Fruit fly (Drosophila melanogaster): ENCODE data around the gene CG2604.
A peak's percentile ranks its signal among the peaks of the same experiment; 100 is the strongest.

The CG2604 gene

DNA sequence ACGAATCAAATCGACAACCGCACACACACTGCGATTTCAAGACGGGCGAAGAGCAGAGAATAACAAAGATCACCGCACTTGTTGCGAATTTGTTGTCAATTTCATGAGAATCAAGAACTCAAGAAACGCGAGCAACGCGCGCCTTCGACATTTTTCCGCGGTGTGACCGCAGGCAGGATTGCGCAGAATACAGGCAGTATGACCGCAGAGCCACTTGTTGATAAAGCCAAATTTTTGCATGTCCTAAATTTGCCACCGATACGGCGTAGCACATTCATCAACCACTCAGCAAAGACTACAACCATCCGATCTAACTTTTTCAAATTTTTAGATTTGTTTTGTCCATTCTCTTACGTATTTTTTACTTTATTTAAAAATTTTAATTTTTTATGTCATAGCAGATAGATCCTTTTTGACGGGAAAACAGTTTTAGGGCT, 5.9 kb downstream of the CG2604 start, which contains the start of gene cno (continued):
- TF ChIP-seq Rfx (GFP tag; IDR thresholded peaks at IDR 0.05), result peak; percentile 27; the same call in 1 of the 2 replicates
- TF ChIP-seq B-H1 (GFP tag; IDR thresholded peaks at IDR 0.05), result no peak
- TF ChIP-seq HHEX (GFP tag; optimal IDR thresholded peaks at IDR 0.05), result peak; percentile 1
- TF ChIP-seq CG4820 (GFP tag; optimal IDR thresholded peaks at IDR 0.05), result no peak
- no peak for TF ChIP-seq CG1602 (GFP tag; optimal IDR thresholded peaks at IDR 0.05)
- TF ChIP-seq CG7372 (GFP tag; IDR thresholded peaks at IDR 0.05), result no peak
- TF ChIP-seq dm (GFP tag; optimal IDR thresholded peaks at IDR 0.05), result peak; percentile 6
- peak; percentile 36; the same call in 1 of the 2 replicates for TF ChIP-seq MBD-R2 (GFP tag; IDR thresholded peaks at IDR 0.05)
- peak; percentile 48 for TF ChIP-seq CG13296 (GFP tag; optimal IDR thresholded peaks at IDR 0.05)
- no peak for TF ChIP-seq Antp (GFP tag; optimal IDR thresholded peaks at IDR 0.05)
- peak; percentile 88 for TF ChIP-seq Hmr (GFP tag; optimal IDR thresholded peaks at IDR 0.05)
- TF ChIP-seq CkIIα-i1 (GFP tag; IDR thresholded peaks at IDR 0.05), result no peak
- TF ChIP-seq disco-r (GFP tag; optimal IDR thresholded peaks at IDR 0.05), result no peak
- no peak for TF ChIP-seq sr (GFP tag; IDR thresholded peaks at IDR 0.05)
- TF ChIP-seq ssp (GFP tag; IDR thresholded peaks at IDR 0.05), result no peak
- TF ChIP-seq CG6654 (GFP tag; optimal IDR thresholded peaks at IDR 0.05), result no peak
- no peak for TF ChIP-seq Dip2 (GFP tag; IDR thresholded peaks at IDR 0.05)
- TF ChIP-seq schlank (tag; optimal IDR thresholded peaks at IDR 0.05), result no peak
- peak; percentile 21 for TF ChIP-seq Max (GFP tag; optimal IDR thresholded peaks at IDR 0.05)
- peak; percentile 67 for TF ChIP-seq nom (GFP tag; optimal IDR thresholded peaks at IDR 0.05)
- no peak for TF ChIP-seq ara (GFP tag; IDR thresholded peaks at IDR 0.05)
- TF ChIP-seq exex (tag; optimal IDR thresholded peaks at IDR 0.05), result no peak
- TF ChIP-seq D19A (tag; optimal IDR thresholded peaks at IDR 0.05), result no peak
- no peak for TF ChIP-seq tna (GFP tag; IDR thresholded peaks at IDR 0.05; ENCODE audit: partially characterized antibody)
- no peak for TF ChIP-seq CG2889 (GFP tag; IDR thresholded peaks at IDR 0.05)
- TF ChIP-seq CG32772 (GFP tag; IDR thresholded peaks at IDR 0.05), result no peak
- TF ChIP-seq CG9876 (GFP tag; optimal IDR thresholded peaks at IDR 0.05), result no peak
- no peak for TF ChIP-seq CG7963 (GFP tag; IDR thresholded peaks at IDR 0.05; ENCODE audit: partially characterized antibody)
- peak; percentile 9 for TF ChIP-seq CG11398 (GFP tag; optimal IDR thresholded peaks at IDR 0.05)
- TF ChIP-seq CG10431 (GFP tag; optimal IDR thresholded peaks at IDR 0.05), result no peak
- no peak for TF ChIP-seq unpg (GFP tag; optimal IDR thresholded peaks at IDR 0.05)
- no peak for TF ChIP-seq Doc3 (GFP tag; IDR thresholded peaks at IDR 0.05; ENCODE audit: partially characterized antibody)
- no peak for TF ChIP-seq ind (GFP tag; optimal IDR thresholded peaks at IDR 0.05)
- TF ChIP-seq CG12155 (GFP tag; optimal IDR thresholded peaks at IDR 0.05), result no peak
- TF ChIP-seq fd96Cb (tag; optimal IDR thresholded peaks at IDR 0.05), result no peak
- TF ChIP-seq CG6254 (GFP tag; optimal IDR thresholded peaks at IDR 0.05), result no peak
- TF ChIP-seq CG18764 (GFP tag; optimal IDR thresholded peaks at IDR 0.05), result no peak
- TF ChIP-seq Awh (GFP tag; IDR thresholded peaks at IDR 0.05), result no peak
- 0 out of 2 replicates have a peak, but pooled peaks have one; percentile 29 for TF ChIP-seq CG32532 (GFP tag; IDR thresholded peaks at IDR 0.05)
- no peak for TF ChIP-seq Hand (GFP tag; optimal IDR thresholded peaks at IDR 0.05)
- TF ChIP-seq Oaz (GFP tag; IDR thresholded peaks at IDR 0.05), result no peak
- 0 out of 3 replicates have a peak, but pooled peaks have one; percentile 27 for TF ChIP-seq so (GFP tag; IDR thresholded peaks at IDR 0.05)
- TF ChIP-seq fu2 (GFP tag; optimal IDR thresholded peaks at IDR 0.05), result no peak
- no peak for TF ChIP-seq CG7745 (tag; optimal IDR thresholded peaks at IDR 0.05)
- TF ChIP-seq zen2 (GFP tag; IDR thresholded peaks at IDR 0.05; ENCODE audit: partially characterized antibody), result no peak
- TF ChIP-seq az2 (GFP tag; optimal IDR thresholded peaks at IDR 0.05), result no peak
- TF ChIP-seq ftz-f1 (GFP tag; optimal IDR thresholded peaks at IDR 0.05), result no peak
- TF ChIP-seq CG17612 (GFP tag; IDR thresholded peaks at IDR 0.05), result no peak
- TF ChIP-seq h (optimal IDR thresholded peaks at IDR 0.05), result no peak
- no peak for TF ChIP-seq inv (GFP tag; IDR thresholded peaks at IDR 0.05; ENCODE audit: partially characterized antibody)
- TF ChIP-seq CG4282 (GFP tag; optimal IDR thresholded peaks at IDR 0.05), result no peak
- TF ChIP-seq cwo (GFP tag; optimal IDR thresholded peaks at IDR 0.05), result no peak
